Worm (Caenorhabditis elegans) whole organism, late embryonic: Measurements from ENCODE around the gene hrpl-1.
A peak's percentile ranks its signal among the peaks of the same experiment; 100 is the strongest.

ENCODE experiments used
- C08G9.2 ChIP-seq: sonication (generic microtip); optimal IDR thresholded peaks from 2 replicates; lab custom pipeline; 2016; ENCODE audit warnings: mild to moderate bottlenecking, missing genetic modification characterization, moderate library complexity, missing compliant biosample characterization
- F13H6.1 ChIP-seq: sonication (generic microtip); optimal IDR thresholded peaks from 2 replicates; lab custom pipeline; 2016; ENCODE audit warnings: missing genetic modification characterization, missing compliant biosample characterization
- K09A11.1 ChIP-seq: sonication (generic microtip); optimal IDR thresholded peaks from 2 replicates; lab custom pipeline; 2017; ENCODE audit warnings: antibody characterized with exemption, mild to moderate bottlenecking, missing genetic modification characterization, missing compliant biosample characterization; ENCODE audit not compliant: insufficient read depth
- T23F11.4 ChIP-seq: fragments of 200-800 bp; sonication (Bioruptor generic); optimal IDR thresholded peaks from 2 replicates; lab custom pipeline; 2018; ENCODE audit warnings: mild to moderate bottlenecking, missing genetic modification characterization, missing compliant biosample characterization
- ama-1 ChIP-seq: fragments of 150-350 bp; optimal IDR thresholded peaks from 2 replicates; lab custom pipeline; 2014
- ceh-14 ChIP-seq: sonication (generic microtip); optimal IDR thresholded peaks from 2 replicates; lab custom pipeline; 2016; ENCODE audit warnings: missing genotype, missing genetic modification characterization, missing compliant biosample characterization
- ceh-2 ChIP-seq: sonication (generic microtip); optimal IDR thresholded peaks from 2 replicates; lab custom pipeline; 2016; ENCODE audit warnings: missing genotype, missing genetic modification characterization, missing compliant biosample characterization
- ceh-22 ChIP-seq: sonication (generic microtip); optimal IDR thresholded peaks from 2 replicates; lab custom pipeline; 2017; ENCODE audit warnings: missing biosample characterization, missing genetic modification characterization
- ceh-24 ChIP-seq: sonication (generic microtip); optimal IDR thresholded peaks from 2 replicates; lab custom pipeline; 2016; ENCODE audit warnings: mild to moderate bottlenecking, missing genetic modification characterization, missing compliant biosample characterization
- ceh-30 ChIP-seq: fragments of 150-350 bp; optimal IDR thresholded peaks from 2 replicates; lab custom pipeline; 2014; ENCODE audit warnings: missing biosample characterization, missing genetic modification characterization
- ceh-31 ChIP-seq: sonication (generic microtip); optimal IDR thresholded peaks from 2 replicates; lab custom pipeline; 2016; ENCODE audit warnings: missing genetic modification characterization, missing compliant biosample characterization
- ceh-34 ChIP-seq: sonication (generic microtip); optimal IDR thresholded peaks from 2 replicates; lab custom pipeline; 2016; ENCODE audit warnings: mild to moderate bottlenecking, missing genetic modification characterization, missing compliant biosample characterization
- ceh-45 ChIP-seq: fragments of 200-800 bp; sonication (Bioruptor generic); IDR thresholded peaks from 2 replicates; pipeline ENCODE4 v1.3.6; 2022; ENCODE audit warnings: missing genetic modification reagents, missing genetic modification characterization, missing compliant biosample characterization
- ceh-48 ChIP-seq: sonication (generic microtip); optimal IDR thresholded peaks from 2 replicates; lab custom pipeline; 2016; ENCODE audit warnings: missing genetic modification characterization, inconsistent platforms, missing compliant biosample characterization
- ceh-6 ChIP-seq: fragments of 200-800 bp; sonication (Bioruptor generic); optimal IDR thresholded peaks from 2 replicates; lab custom pipeline; 2018; ENCODE audit warnings: mild to moderate bottlenecking, missing genetic modification characterization, missing compliant biosample characterization
- che-1 ChIP-seq: sonication (generic microtip); optimal IDR thresholded peaks from 2 replicates; lab custom pipeline; 2016; ENCODE audit warnings: mild to moderate bottlenecking, missing genetic modification characterization, missing compliant biosample characterization
- dmd-4 ChIP-seq: sonication (generic microtip); optimal IDR thresholded peaks from 2 replicates; lab custom pipeline; 2016; ENCODE audit warnings: borderline replicate concordance, missing genetic modification characterization, missing compliant biosample characterization
- elt-2 ChIP-seq: sonication (generic microtip); optimal IDR thresholded peaks from 2 replicates; lab custom pipeline; 2016; ENCODE audit warnings: missing genetic modification reagents, missing genetic modification characterization, missing compliant biosample characterization
- elt-4 ChIP-seq: sonication (generic microtip); optimal IDR thresholded peaks from 2 replicates; lab custom pipeline; 2016; ENCODE audit warnings: missing genetic modification characterization, missing compliant biosample characterization
- ets-4 ChIP-seq: sonication (generic microtip); optimal IDR thresholded peaks from 2 replicates; lab custom pipeline; 2016; ENCODE audit warnings: missing genetic modification characterization, missing compliant biosample characterization
- eyg-1 ChIP-seq: sonication (generic microtip); optimal IDR thresholded peaks from 2 replicates; lab custom pipeline; 2016; ENCODE audit warnings: missing genotype, missing genetic modification characterization, missing compliant biosample characterization
- fax-1 ChIP-seq: sonication (generic microtip); optimal IDR thresholded peaks from 2 replicates; lab custom pipeline; 2016; ENCODE audit warnings: missing genotype, missing genetic modification characterization, missing compliant biosample characterization
- hlh-15 ChIP-seq: sonication (generic microtip); optimal IDR thresholded peaks from 2 replicates; lab custom pipeline; 2016; ENCODE audit warnings: missing genetic modification characterization, missing compliant biosample characterization
- hlh-8 ChIP-seq: sonication (generic microtip); optimal IDR thresholded peaks from 2 replicates; lab custom pipeline; 2016; ENCODE audit warnings: missing genotype, missing genetic modification characterization, missing compliant biosample characterization
- lin-11 ChIP-seq: fragments of 200-800 bp; sonication (Bioruptor generic); optimal IDR thresholded peaks from 2 replicates; lab custom pipeline; 2018; ENCODE audit warnings: mild to moderate bottlenecking, missing genetic modification characterization, missing compliant biosample characterization
- nhr-11 ChIP-seq: fragments of 150-350 bp; optimal IDR thresholded peaks from 2 replicates; lab custom pipeline; 2014; ENCODE audit warnings: missing biosample characterization, missing genetic modification characterization
- nhr-232 ChIP-seq: sonication (generic microtip); optimal IDR thresholded peaks from 2 replicates; lab custom pipeline; 2016; ENCODE audit warnings: missing genetic modification characterization, missing compliant biosample characterization
- npax-4 ChIP-seq: sonication (generic microtip); optimal IDR thresholded peaks from 2 replicates; lab custom pipeline; 2016; ENCODE audit warnings: missing genetic modification characterization, missing compliant biosample characterization
- odd-2 ChIP-seq: sonication (generic microtip); optimal IDR thresholded peaks from 2 replicates; lab custom pipeline; 2017; ENCODE audit warnings: antibody characterized with exemption, mild to moderate bottlenecking, missing genetic modification characterization, missing compliant biosample characterization
- pat-9 ChIP-seq: fragments of 200-800 bp; sonication (Bioruptor generic); optimal IDR thresholded peaks from 2 replicates; lab custom pipeline; 2018; ENCODE audit warnings: mild to moderate bottlenecking, missing genetic modification characterization, moderate library complexity, missing compliant biosample characterization
- pax-1 ChIP-seq: fragments of 150-350 bp; optimal IDR thresholded peaks from 2 replicates; lab custom pipeline; 2014; ENCODE audit warnings: missing biosample characterization, missing genetic modification characterization
- pros-1 ChIP-seq: fragments of 150-350 bp; optimal IDR thresholded peaks from 2 replicates; lab custom pipeline; 2014; ENCODE audit warnings: missing biosample characterization, missing genetic modification reagents, missing genetic modification characterization
- rnt-1 ChIP-seq: sonication (generic microtip); optimal IDR thresholded peaks from 2 replicates; lab custom pipeline; 2016; ENCODE audit warnings: missing genetic modification characterization, missing compliant biosample characterization
- sox-4 ChIP-seq: sonication (generic microtip); optimal IDR thresholded peaks from 2 replicates; lab custom pipeline; 2017; ENCODE audit warnings: mild to moderate bottlenecking, missing genetic modification characterization, inconsistent platforms, missing compliant biosample characterization
- syd-9 ChIP-seq: sonication (generic microtip); optimal IDR thresholded peaks from 2 replicates; lab custom pipeline; 2016; ENCODE audit warnings: mild to moderate bottlenecking, missing genetic modification characterization, moderate library complexity, missing compliant biosample characterization
- tbx-2 ChIP-seq: sonication (generic microtip); optimal IDR thresholded peaks from 2 replicates; lab custom pipeline; 2016; ENCODE audit warnings: missing genetic modification characterization, missing compliant biosample characterization
- tbx-7 ChIP-seq: sonication (generic microtip); optimal IDR thresholded peaks from 2 replicates; lab custom pipeline; 2016; ENCODE audit warnings: missing genotype, missing genetic modification characterization, missing compliant biosample characterization
- ttx-3 ChIP-seq: sonication (generic microtip); optimal IDR thresholded peaks from 2 replicates; lab custom pipeline; 2016; ENCODE audit warnings: missing genetic modification reagents, missing genetic modification characterization, missing compliant biosample characterization
- zip-5 ChIP-seq: sonication (generic microtip); optimal IDR thresholded peaks from 2 replicates; lab custom pipeline; 2016; ENCODE audit warnings: missing genetic modification characterization, missing compliant biosample characterization
- ztf-16 ChIP-seq: sonication (generic microtip); optimal IDR thresholded peaks from 2 replicates; lab custom pipeline; 2017; ENCODE audit warnings: missing genetic modification characterization, missing compliant biosample characterization

Gene hrpl-1

ce11 chrII:6898017-6898779 is at the start of gene hrpl-1:
TSS of gene hrpl-1 (plus strand) at chrII:6898729.
- TF ChIP-seq ztf-16 (tag; lab: Kevin White, UChicago) = peak; percentile 3
- TF ChIP-seq ceh-14 (tag; lab: Kevin White, UChicago) = no peak
- no peak for TF ChIP-seq T23F11.4 (GFP tag; lab: Kevin White, UChicago)
- peak; percentile 27 for TF ChIP-seq npax-4 (tag; lab: Kevin White, UChicago)
- TF ChIP-seq hlh-15 = peak; percentile 22
- TF ChIP-seq ceh-22 (tag; lab: Kevin White, UChicago) = no peak
- TF ChIP-seq sox-4 = peak; percentile 45
- TF ChIP-seq ttx-3 (tag; lab: Kevin White, UChicago) = peak; percentile 1
- TF ChIP-seq ceh-34 (tag; lab: Kevin White, UChicago) = no peak
- no peak for TF ChIP-seq pax-1 (tag; lab: Kevin White, UChicago)
- peak; percentile 9 for TF ChIP-seq elt-2 (tag; lab: Kevin White, UChicago)
- TF ChIP-seq C08G9.2 = peak; percentile 19
- TF ChIP-seq fax-1 = peak; percentile 28
- TF ChIP-seq odd-2 (tag; lab: Kevin White, UChicago) = no peak
- peak; percentile 30 for TF ChIP-seq nhr-232 (tag; lab: Kevin White, UChicago)
- no peak for TF ChIP-seq rnt-1 (tag; lab: Kevin White, UChicago)
- no peak for TF ChIP-seq pros-1 (tag; lab: Kevin White, UChicago)
- 0 out of 2 replicates have a peak, but pooled peaks have one; percentile 60 for TF ChIP-seq ceh-45 (GFP tag; lab: Robert Waterston, UW)
- peak; percentile 43 for TF ChIP-seq che-1 (tag; lab: Kevin White, UChicago)
- peak; percentile 46 for TF ChIP-seq tbx-2
- TF ChIP-seq pat-9 (tag; lab: Kevin White, UChicago) = no peak
- no peak for TF ChIP-seq dmd-4 (tag; lab: Kevin White, UChicago)
- TF ChIP-seq K09A11.1 (tag; lab: Kevin White, UChicago) = peak; percentile 5
- TF ChIP-seq lin-11 (tag; lab: Kevin White, UChicago) = peak; percentile 1

- TF ChIP-seq ets-4 (tag; lab: Kevin White, UChicago) = no peak
- TF ChIP-seq npax-4 (tag; lab: Kevin White, UChicago) = no peak
- no peak for TF ChIP-seq fax-1
- TF ChIP-seq syd-9 = no peak
- no peak for TF ChIP-seq hlh-8
- no peak for TF ChIP-seq elt-2 (tag; lab: Kevin White, UChicago)
- TF ChIP-seq, all 69 proteins: peak for 0
Measured at ce11 chrII:6849308-6849707, 49.2 kb upstream of the hrpl-1 start.

- TF ChIP-seq ceh-48 (tag; lab: Kevin White, UChicago) (no peak), ceh-31 (no peak), F13H6.1 (no peak), ceh-24 (no peak), fax-1 (no peak), ceh-22 (tag; lab: Kevin White, UChicago) (no peak), nhr-11 (tag; lab: Kevin White, UChicago) (no peak), K09A11.1 (tag; lab: Kevin White, UChicago) (no peak), ceh-30 (no peak), ceh-6 (no peak), elt-4 (tag; lab: Kevin White, UChicago) (no peak), zip-5 (tag; lab: Kevin White, UChicago) (no peak), dmd-4 (tag; lab: Kevin White, UChicago) (no peak), ets-4 (tag; lab: Kevin White, UChicago) (no peak), eyg-1 (tag; lab: Kevin White, UChicago) (no peak), ceh-14 (tag; lab: Kevin White, UChicago) (no peak), nhr-232 (tag; lab: Kevin White, UChicago) (no peak), ama-1 (lab: Kevin White, UChicago) (no peak), ceh-2 (no peak), tbx-7 (tag; lab: Kevin White, UChicago) (no peak)
Measured at ce11 chrII:6851938-6852337, 46.6 kb upstream of the hrpl-1 start, which contains the start of gene C04A2.15. TSS of gene C04A2.15 (plus strand) at chrII:6852236.
